Worm (Caenorhabditis elegans) whole organism, L2 larva: Measurements from ENCODE around the gene F25B3.2.

Experiments
- C34F6.9 ChIP-seq: fragments of 150-350 bp; optimal IDR thresholded peaks from 2 replicates; lab custom pipeline; 2014; ENCODE audit warnings: missing biosample characterization, missing genetic modification characterization
- F13H6.1 ChIP-seq: sonication (generic microtip); optimal IDR thresholded peaks from 2 replicates; lab custom pipeline; 2016; ENCODE audit warnings: missing genetic modification characterization, missing compliant biosample characterization
- R02D3.7 ChIP-seq: fragments of 150-350 bp; optimal IDR thresholded peaks from 2 replicates; lab custom pipeline; 2014; ENCODE audit warnings: missing biosample characterization, missing genetic modification characterization
- Y55F3AM.14 ChIP-seq: fragments of 200-800 bp; sonication (Bioruptor generic); optimal IDR thresholded peaks from 2 replicates; lab custom pipeline; 2018; ENCODE audit warnings: mild to moderate bottlenecking, missing genetic modification characterization, missing compliant biosample characterization
- ama-1 ChIP-seq: fragments of 150-350 bp; optimal IDR thresholded peaks from 2 replicates; lab custom pipeline; 2018; ENCODE audit warnings: inconsistent platforms
- blmp-1 ChIP-seq: sonication (generic microtip); optimal IDR thresholded peaks from 2 replicates; lab custom pipeline; 2017; ENCODE audit warnings: missing genetic modification characterization, mild to moderate bottlenecking, missing compliant biosample characterization, antibody characterized with exemption, moderate library complexity; ENCODE audit not compliant: insufficient read depth
- ceh-82 ChIP-seq: fragments of 150-350 bp; optimal IDR thresholded peaks from 2 replicates; lab custom pipeline; 2014; ENCODE audit warnings: missing biosample characterization, missing genetic modification characterization
- crh-2 ChIP-seq: sonication (generic microtip); optimal IDR thresholded peaks from 2 replicates; lab custom pipeline; 2017; ENCODE audit warnings: missing biosample characterization, missing genetic modification characterization
- dmd-4 ChIP-seq: sonication (generic microtip); optimal IDR thresholded peaks from 2 replicates; lab custom pipeline; 2017; ENCODE audit warnings: missing biosample characterization, missing genetic modification characterization
- elt-3 ChIP-seq: sonication (generic microtip); optimal IDR thresholded peaks from 2 replicates; lab custom pipeline; 2017; ENCODE audit warnings: missing biosample characterization, missing genetic modification characterization
- fos-1 ChIP-seq: fragments of 150-350 bp; optimal IDR thresholded peaks from 2 replicates; lab custom pipeline; 2014; ENCODE audit warnings: missing biosample characterization, missing genetic modification characterization
- gmeb-1 ChIP-seq: fragments of 150-350 bp; optimal IDR thresholded peaks from 2 replicates; lab custom pipeline; 2014; ENCODE audit warnings: missing biosample characterization, missing genetic modification characterization
- lin-13 ChIP-seq: fragments of 150-350 bp; optimal IDR thresholded peaks from 2 replicates; lab custom pipeline; 2014; ENCODE audit warnings: missing biosample characterization, missing genetic modification reagents, missing genetic modification characterization
- lin-39 ChIP-seq: fragments of 150-350 bp; optimal IDR thresholded peaks from 2 replicates; lab custom pipeline; 2014; ENCODE audit warnings: missing biosample characterization, missing genetic modification reagents, missing genetic modification characterization
- lsy-2 ChIP-seq, 2 experiments: fragments of 150-350 bp in 1 of 2; sonication (generic microtip) in 1 of 2; optimal IDR thresholded peaks; 2 replicates each; lab custom pipeline; 2014 to 2017; ENCODE audit warnings: missing biosample characterization in 2 of 2, missing genetic modification characterization in 2 of 2
- mab-5 ChIP-seq: fragments of 150-350 bp; optimal IDR thresholded peaks from 2 replicates; lab custom pipeline; 2014; ENCODE audit warnings: missing biosample characterization, missing genetic modification characterization
- mdl-1 ChIP-seq, 2 experiments: fragments of 150-350 bp in 1 of 2; sonication (generic microtip) in 1 of 2; optimal IDR thresholded peaks; 2 replicates each; lab custom pipeline; 2017; ENCODE audit warnings: missing biosample characterization in 2 of 2, missing genetic modification characterization in 2 of 2
- nhr-10 ChIP-seq: sonication (generic microtip); optimal IDR thresholded peaks from 2 replicates; lab custom pipeline; 2017; ENCODE audit warnings: missing biosample characterization, missing genetic modification characterization
- nhr-11 ChIP-seq: fragments of 150-350 bp; optimal IDR thresholded peaks from 2 replicates; lab custom pipeline; 2014; ENCODE audit warnings: missing biosample characterization, missing genetic modification characterization
- nhr-129 ChIP-seq: fragments of 150-350 bp; optimal IDR thresholded peaks from 2 replicates; lab custom pipeline; 2014; ENCODE audit warnings: missing biosample characterization, missing genetic modification characterization
- nhr-21 ChIP-seq: fragments of 150-350 bp; optimal IDR thresholded peaks from 2 replicates; lab custom pipeline; 2014; ENCODE audit warnings: missing biosample characterization, missing genetic modification characterization
- nhr-23 ChIP-seq: fragments of 150-350 bp; optimal IDR thresholded peaks from 2 replicates; lab custom pipeline; 2014; ENCODE audit warnings: missing biosample characterization, missing genetic modification reagents, missing genetic modification characterization
- nhr-237 ChIP-seq: fragments of 150-350 bp; optimal IDR thresholded peaks from 2 replicates; lab custom pipeline; 2014; ENCODE audit warnings: missing biosample characterization, missing genetic modification characterization
- nhr-25 ChIP-seq: fragments of 150-350 bp; sonication (generic microtip); optimal IDR thresholded peaks from 3 replicates; lab custom pipeline; 2014; ENCODE audit warnings: missing biosample characterization, missing genetic modification characterization
- nhr-6 ChIP-seq: fragments of 150-350 bp; optimal IDR thresholded peaks from 2 replicates; lab custom pipeline; 2014; ENCODE audit warnings: missing biosample characterization, missing genetic modification characterization
- nhr-77 ChIP-seq: fragments of 150-350 bp; optimal IDR thresholded peaks from 2 replicates; lab custom pipeline; 2014; ENCODE audit warnings: missing biosample characterization, missing genetic modification characterization
- skn-1 ChIP-seq: sonication (generic microtip); optimal IDR thresholded peaks from 2 replicates; lab custom pipeline; 2017; ENCODE audit warnings: missing biosample characterization, missing genetic modification characterization
- sma-3 ChIP-seq: sonication (generic microtip); optimal IDR thresholded peaks from 2 replicates; lab custom pipeline; 2016; ENCODE audit warnings: missing genetic modification reagents, missing genetic modification characterization, missing compliant biosample characterization
- sma-9 ChIP-seq, 2 experiments: fragments of 150-350 bp in 1 of 2; sonication (generic microtip) in 1 of 2; optimal IDR thresholded peaks; 2 replicates each; lab custom pipeline; 2014 to 2016; ENCODE audit warnings: missing genetic modification characterization in 2 of 2, mild to moderate bottlenecking in 1 of 2, missing biosample characterization in 1 of 2, missing compliant biosample characterization in 1 of 2, missing genetic modification reagents in 1 of 2, moderate library complexity in 1 of 2
- snpc-4 ChIP-seq: fragments of 150-350 bp; optimal IDR thresholded peaks from 2 replicates; lab custom pipeline; 2014; ENCODE audit warnings: missing biosample characterization, missing genetic modification characterization
- unc-39 ChIP-seq: fragments of 150-350 bp; optimal IDR thresholded peaks from 2 replicates; lab custom pipeline; 2014; ENCODE audit warnings: missing biosample characterization, missing genetic modification characterization
- unc-55 ChIP-seq: fragments of 150-350 bp; sonication (generic microtip); optimal IDR thresholded peaks from 3 replicates; lab custom pipeline; 2014; ENCODE audit warnings: missing biosample characterization, missing genetic modification reagents, missing genetic modification characterization
- unc-62 ChIP-seq: fragments of 150-350 bp; optimal IDR thresholded peaks from 2 replicates; lab custom pipeline; 2014; ENCODE audit warnings: missing biosample characterization, missing genetic modification reagents, missing genetic modification characterization
- ztf-11 ChIP-seq: sonication (generic microtip); optimal IDR thresholded peaks from 2 replicates; lab custom pipeline; 2017; ENCODE audit warnings: missing biosample characterization, missing genetic modification characterization
- ztf-4 ChIP-seq: fragments of 150-350 bp; optimal IDR thresholded peaks from 2 replicates; lab custom pipeline; 2014; ENCODE audit warnings: missing biosample characterization, missing genetic modification characterization

Gene F25B3.2

DNA sequence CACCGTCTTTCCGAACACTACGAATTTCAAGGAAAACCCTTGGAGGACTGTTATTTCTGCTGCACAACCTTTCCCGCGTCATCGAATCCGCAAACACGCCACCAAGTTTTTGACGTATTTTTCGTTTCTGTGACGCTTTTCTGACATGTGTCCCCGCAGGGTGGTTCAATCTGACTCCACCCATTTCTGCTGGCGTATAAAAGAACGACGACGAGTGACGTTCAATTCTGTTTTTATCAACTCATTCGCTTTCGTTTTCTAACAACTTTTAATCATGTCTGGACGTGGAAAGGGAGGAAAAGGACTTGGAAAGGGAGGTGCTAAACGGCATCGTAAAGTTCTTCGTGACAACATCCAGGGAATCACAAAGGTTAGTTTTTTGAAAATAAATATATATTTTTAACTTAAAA, 30.2 kb upstream of the F25B3.2 start, which contains the start of gene his-37 (continued):
- TF ChIP-seq mdl-1 (tag; optimal IDR thresholded peaks at IDR 0.05; lab: Kevin White, UChicago) (peak; percentile 90 to 92), nhr-25 (tag; lab: Kevin White, UChicago) (peak; percentile 99), snpc-4 (peak; percentile 93), sma-9 (GFP tag; optimal IDR thresholded peaks at IDR 0.05; lab: Kevin White, UChicago) (peak; percentile 98), sma-9 (tag; optimal IDR thresholded peaks at IDR 0.05; lab: Kevin White, UChicago) (no peak), ama-1 (lab: Kevin White, UChicago) (peak; percentile 89), ceh-82 (tag; lab: Kevin White, UChicago) (peak; percentile 88), R02D3.7 (tag; lab: Kevin White, UChicago) (peak; percentile 72), nhr-21 (tag; lab: Kevin White, UChicago) (peak; percentile 99), unc-55 (GFP tag; lab: Kevin White, UChicago) (peak; percentile 98), fos-1 (peak; percentile 100), ztf-11 (peak; percentile 38), nhr-77 (peak; percentile 92), skn-1 (tag; lab: Kevin White, UChicago) (peak; percentile 91), Y55F3AM.14 (GFP tag; lab: Kevin White, UChicago) (peak; percentile 98), mab-5 (peak; percentile 94), dmd-4 (tag; lab: Kevin White, UChicago) (peak; percentile 66), sma-3 (peak; percentile 100), F13H6.1 (tag; lab: Kevin White, UChicago) (peak; percentile 98), nhr-6 (tag; lab: Kevin White, UChicago) (peak; percentile 99)

DNA sequence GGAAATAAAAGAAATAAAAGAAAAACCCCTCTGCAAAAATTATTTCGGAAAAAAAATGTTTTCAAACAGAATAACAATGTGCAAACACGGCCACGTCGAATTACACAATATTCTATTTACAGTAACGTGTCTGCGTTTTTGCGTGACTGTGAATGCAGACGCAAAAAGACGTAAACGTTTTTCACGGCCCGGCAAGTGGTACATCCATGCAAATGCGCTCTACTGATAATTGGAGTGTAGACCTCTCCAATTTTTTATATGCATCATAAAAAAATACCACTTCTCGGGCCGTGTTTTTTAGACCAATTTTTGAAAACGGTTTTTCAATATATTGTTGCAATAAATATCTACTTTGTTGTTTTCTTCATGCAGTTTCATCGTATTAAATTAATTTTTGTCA, 27.6 kb upstream of the F25B3.2 start, which contains the start of gene nstp-10:
nstp-10 (minus strand) TSS at position 378 of the 400 bp plus-strand sequence.
- TF ChIP-seq nhr-129 (peak; percentile 55), nhr-10 (tag; lab: Kevin White, UChicago) (no peak), fos-1 (peak; percentile 12), lin-13 (GFP tag; lab: Kevin White, UChicago) (peak; percentile 36), C34F6.9 (tag; lab: Kevin White, UChicago) (peak; percentile 37), unc-62 (GFP tag; lab: Kevin White, UChicago) (no peak), crh-2 (tag; lab: Kevin White, UChicago) (peak; percentile 19), unc-55 (GFP tag; lab: Kevin White, UChicago) (peak; percentile 69), nhr-11 (no peak), gmeb-1 (tag; lab: Kevin White, UChicago) (peak; percentile 7), lsy-2 (tag; optimal IDR thresholded peaks at IDR 0.05; lab: Kevin White, UChicago) (peak; percentile 3 to 78), lin-39 (tag; lab: Kevin White, UChicago) (no peak)

DNA sequence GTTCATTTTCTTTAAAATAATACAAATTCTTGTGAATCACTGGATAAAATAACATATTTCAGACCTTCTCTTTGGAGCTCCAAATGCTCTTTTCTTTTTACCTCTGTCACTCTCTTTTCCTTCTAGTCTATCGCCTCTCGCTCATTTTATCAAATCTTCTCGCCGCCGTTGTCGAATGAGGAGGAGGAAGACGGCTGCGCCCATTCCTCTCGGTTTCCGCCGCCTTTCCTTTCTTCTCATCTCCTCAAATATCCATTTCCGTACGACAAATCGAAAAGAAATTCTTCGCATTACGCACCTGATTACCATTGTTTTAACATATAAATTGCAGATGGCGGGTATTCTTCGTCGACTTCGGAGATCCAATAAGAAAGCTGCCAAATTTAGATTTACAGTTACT, 26.8 kb upstream of the F25B3.2 start, which contains the start of gene ehbp-1:
ehbp-1 (plus strand) TSS at position 332 of the 400 bp plus-strand sequence.
- TF ChIP-seq ztf-11 (no peak), sma-9 (GFP tag; optimal IDR thresholded peaks at IDR 0.05; lab: Kevin White, UChicago) (peak; percentile 29), sma-9 (tag; optimal IDR thresholded peaks at IDR 0.05; lab: Kevin White, UChicago) (no peak), elt-3 (tag; lab: Kevin White, UChicago) (no peak), unc-55 (GFP tag; lab: Kevin White, UChicago) (peak; percentile 40), nhr-237 (tag; lab: Kevin White, UChicago) (no peak), nhr-23 (tag; lab: Kevin White, UChicago) (no peak), unc-39 (tag; lab: Kevin White, UChicago) (no peak), blmp-1 (tag; lab: Kevin White, UChicago) (no peak), lsy-2 (tag; optimal IDR thresholded peaks at IDR 0.05; lab: Kevin White, UChicago) (peak in 1 of 2 experiments; percentile 3), C34F6.9 (tag; lab: Kevin White, UChicago) (peak; percentile 32)
- TF ChIP-seq, all 48 proteins: peak for 4

DNA sequence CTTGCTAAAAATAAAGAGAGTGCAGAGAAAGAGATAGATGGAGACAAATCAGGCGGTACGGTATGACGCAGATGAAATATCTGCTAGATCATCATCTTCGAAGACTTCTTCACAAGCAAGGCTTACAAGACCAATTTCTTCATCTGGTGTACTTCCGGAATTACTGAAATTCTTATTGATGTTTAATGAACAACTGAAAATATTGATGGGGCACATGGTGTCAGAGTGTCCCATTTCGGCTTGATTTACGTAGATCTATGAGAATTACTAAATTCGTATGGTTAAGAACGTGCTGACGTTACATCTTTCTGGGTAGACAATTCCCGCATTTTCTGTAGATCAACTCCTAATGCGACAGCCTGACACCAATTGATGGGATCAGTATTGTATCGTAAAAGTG, 20.4 kb upstream of the F25B3.2 start:
- TF ChIP-seq ztf-11 (no peak), ztf-4 (tag; lab: Kevin White, UChicago) (no peak)
